Fruit fly (Drosophila melanogaster) whole organism, embryonic: ENCODE measurements around the gene Vti1b.

Source experiments
- CG10654 ChIP-seq: fragments of 200-800 bp; sonication (Bioruptor generic); optimal IDR thresholded peaks from 2 replicates; lab custom pipeline; 2016; ENCODE audit warnings: missing biosample characterization, missing genetic modification characterization
- CG11560 ChIP-seq: fragments of 200-800 bp; sonication (Bioruptor generic); IDR thresholded peaks from 3 replicates; pipeline ENCODE4 v1.3.6; 2022; ENCODE audit warnings: missing biosample characterization, missing genetic modification characterization
- CG15696 ChIP-seq: fragments of 200-800 bp; sonication (Bioruptor generic); optimal IDR thresholded peaks from 2 replicates; lab custom pipeline; 2019; ENCODE audit warnings: missing biosample characterization, mild to moderate bottlenecking, missing genetic modification characterization, moderate library complexity
- CG17328 ChIP-seq: fragments of 200-800 bp; sonication (Bioruptor generic); IDR thresholded peaks from 2 replicates; pipeline ENCODE4 v1.3.6; 2022; ENCODE audit warnings: missing biosample characterization, missing genetic modification characterization
- CG17359 ChIP-seq: fragments of 200-800 bp; sonication (Bioruptor generic); optimal IDR thresholded peaks from 3 replicates; lab custom pipeline; 2018; ENCODE audit warnings: missing biosample characterization, mild to moderate bottlenecking, missing genetic modification characterization, moderate library complexity
- CG17612 ChIP-seq: fragments of 200-800 bp; sonication (Bioruptor generic); IDR thresholded peaks from 2 replicates; pipeline ENCODE4 v1.3.6; 2022; ENCODE audit warnings: missing biosample characterization, missing genetic modification characterization
- CG18764 ChIP-seq: fragments of 200-800 bp; sonication (Bioruptor generic); optimal IDR thresholded peaks from 3 replicates; lab custom pipeline; 2016; ENCODE audit warnings: missing biosample characterization, missing genetic modification characterization
- CG31365 ChIP-seq: fragments of 200-800 bp; sonication (Bioruptor generic); optimal IDR thresholded peaks from 2 replicates; lab custom pipeline; 2018; ENCODE audit warnings: missing biosample characterization, mild to moderate bottlenecking, missing genetic modification characterization
- CG3847 ChIP-seq: fragments of 200-800 bp; sonication (Bioruptor generic); IDR thresholded peaks from 2 replicates; pipeline ENCODE4 v1.3.6; 2022; ENCODE audit warnings: missing biosample characterization, missing genetic modification characterization
- CG4404 ChIP-seq: fragments of 200-800 bp; sonication (Bioruptor generic); IDR thresholded peaks from 2 replicates; pipeline ENCODE4 v1.3.6; 2022; ENCODE audit warnings: missing biosample characterization, missing genetic modification characterization
- CG4707 ChIP-seq: fragments of 200-800 bp; sonication (Bioruptor generic); optimal IDR thresholded peaks from 2 replicates; lab custom pipeline; 2018; ENCODE audit warnings: missing biosample characterization, mild to moderate bottlenecking, missing genetic modification characterization, moderate library complexity
- CG5180 ChIP-seq: fragments of 200-800 bp; sonication (Bioruptor generic); optimal IDR thresholded peaks from 3 replicates; lab custom pipeline; 2017; ENCODE audit warnings: missing biosample characterization, missing genetic modification characterization, mild to moderate bottlenecking, moderate library complexity, missing genetic modification reagents
- CG8281 ChIP-seq: fragments of 200-800 bp; sonication (Bioruptor generic); optimal IDR thresholded peaks from 2 replicates; lab custom pipeline; 2018; ENCODE audit warnings: missing biosample characterization, mild to moderate bottlenecking, missing genetic modification characterization, moderate library complexity
- CG9215 ChIP-seq: fragments of 200-800 bp; sonication (Bioruptor generic); IDR thresholded peaks from 2 replicates; pipeline ENCODE4 v1.3.6; 2022; ENCODE audit warnings: missing biosample characterization, missing genetic modification characterization
- Dbx ChIP-seq: fragments of 200-800 bp; sonication (Bioruptor generic); IDR thresholded peaks from 3 replicates; pipeline ENCODE4 v1.3.6; 2022; ENCODE audit warnings: missing biosample characterization, missing genetic modification characterization
- Doc2 ChIP-seq: fragments of 200-800 bp; sonication (Bioruptor generic); IDR thresholded peaks from 2 replicates; pipeline ENCODE4 v1.3.6; 2022; ENCODE audit warnings: missing biosample characterization, missing genetic modification characterization
- Dp ChIP-seq: fragments of 200-800 bp; sonication (Bioruptor generic); optimal IDR thresholded peaks from 2 replicates; lab custom pipeline; 2018; ENCODE audit warnings: missing biosample characterization, mild to moderate bottlenecking, missing genetic modification characterization, moderate library complexity
- Fer1 ChIP-seq: fragments of 200-800 bp; sonication (Bioruptor generic); optimal IDR thresholded peaks from 2 replicates; lab custom pipeline; 2017; ENCODE audit warnings: missing biosample characterization, mild to moderate bottlenecking, missing genetic modification characterization
- HLH3B ChIP-seq: fragments of 200-800 bp; sonication (Bioruptor generic); IDR thresholded peaks from 2 replicates; pipeline ENCODE4 v1.3.6; 2022; ENCODE audit warnings: missing biosample characterization, missing genetic modification characterization
- HLHmδ ChIP-seq: fragments of 200-800 bp; sonication (Bioruptor generic); optimal IDR thresholded peaks from 2 replicates; lab custom pipeline; 2018; ENCODE audit warnings: missing biosample characterization, mild to moderate bottlenecking, missing genetic modification characterization, moderate library complexity
- Max ChIP-seq: fragments of 200-800 bp; sonication (Bioruptor generic); optimal IDR thresholded peaks from 2 replicates; lab custom pipeline; 2016; ENCODE audit warnings: missing biosample characterization, mild to moderate bottlenecking, missing genetic modification characterization
- Nf-YB ChIP-seq: fragments of 200-800 bp; sonication (Bioruptor generic); optimal IDR thresholded peaks from 3 replicates; lab custom pipeline; 2019; ENCODE audit warnings: missing biosample characterization, mild to moderate bottlenecking, missing genetic modification characterization, moderate library complexity
- Opbp ChIP-seq: fragments of 200-800 bp; sonication (Bioruptor generic); IDR thresholded peaks from 3 replicates; pipeline ENCODE4 v1.3.6; 2022; ENCODE audit warnings: missing biosample characterization, missing genetic modification characterization; ENCODE audit not compliant: partially characterized antibody
- bbx ChIP-seq: fragments of 200-800 bp; sonication (Bioruptor generic); IDR thresholded peaks from 2 replicates; pipeline ENCODE4 v1.3.6; 2022; ENCODE audit warnings: missing biosample characterization, missing genetic modification characterization; ENCODE audit not compliant: partially characterized antibody
- chn ChIP-seq: fragments of 200-800 bp; sonication (Bioruptor generic); optimal IDR thresholded peaks from 2 replicates; lab custom pipeline; 2016; ENCODE audit warnings: missing biosample characterization, missing genetic modification characterization
- crc ChIP-seq: fragments of 200-800 bp; sonication (Bioruptor generic); optimal IDR thresholded peaks from 2 replicates; lab custom pipeline; 2016; ENCODE audit warnings: missing biosample characterization, missing genetic modification characterization
- danr ChIP-seq: fragments of 200-800 bp; sonication (Bioruptor generic); IDR thresholded peaks from 2 replicates; pipeline ENCODE4 v1.3.6; 2022; ENCODE audit warnings: missing biosample characterization, missing genetic modification characterization
- exex ChIP-seq: fragments of 200-800 bp; sonication (Bioruptor generic); optimal IDR thresholded peaks from 4 replicates; lab custom pipeline; 2018; ENCODE audit warnings: missing biosample characterization, mild to moderate bottlenecking, missing genetic modification characterization, moderate library complexity
- fd3F ChIP-seq: fragments of 200-800 bp; sonication (Bioruptor generic); optimal IDR thresholded peaks from 2 replicates; lab custom pipeline; 2018; ENCODE audit warnings: missing biosample characterization, mild to moderate bottlenecking, missing genetic modification characterization, moderate library complexity
- fu2 ChIP-seq: fragments of 200-800 bp; sonication (Bioruptor generic); optimal IDR thresholded peaks from 2 replicates; lab custom pipeline; 2016; ENCODE audit warnings: missing biosample characterization, missing genetic modification characterization
- gfzf ChIP-seq: fragments of 200-800 bp; sonication (Bioruptor generic); optimal IDR thresholded peaks from 2 replicates; lab custom pipeline; 2016; ENCODE audit warnings: missing biosample characterization, mild to moderate bottlenecking, missing genetic modification characterization, moderate library complexity
- gro ChIP-seq: fragments of 200-800 bp; sonication (Bioruptor generic); optimal IDR thresholded peaks from 2 replicates; lab custom pipeline; 2016; ENCODE audit warnings: missing biosample characterization, missing genetic modification characterization
- gsb ChIP-seq: fragments of 200-800 bp; sonication (Bioruptor generic); IDR thresholded peaks from 2 replicates; pipeline ENCODE4 v1.3.6; 2022; ENCODE audit warnings: missing biosample characterization, missing genetic modification characterization
- gt ChIP-seq: fragments of 200-800 bp; sonication (Bioruptor generic); IDR thresholded peaks from 2 replicates; pipeline ENCODE4 v1.3.6; 2022; ENCODE audit warnings: missing biosample characterization, missing genetic modification characterization
- hth ChIP-seq: fragments of >200 bp; optimal IDR thresholded peaks from 2 replicates; lab custom pipeline; 2017; ENCODE audit warnings: inconsistent platforms
- jumu ChIP-seq: fragments of 200-800 bp; sonication (Bioruptor generic); optimal IDR thresholded peaks from 3 replicates; lab custom pipeline; 2016; ENCODE audit warnings: missing biosample characterization, missing genetic modification characterization
- kah ChIP-seq: fragments of 200-800 bp; sonication (Bioruptor generic); optimal IDR thresholded peaks from 2 replicates; lab custom pipeline; 2018; ENCODE audit warnings: missing biosample characterization, mild to moderate bottlenecking, missing genetic modification characterization
- klu ChIP-seq: fragments of 200-800 bp; sonication (Bioruptor generic); IDR thresholded peaks from 2 replicates; pipeline ENCODE4 v1.3.6; 2022; ENCODE audit warnings: missing biosample characterization, missing genetic modification characterization
- lab ChIP-seq: fragments of 200-800 bp; sonication (Bioruptor generic); optimal IDR thresholded peaks from 3 replicates; lab custom pipeline; 2017; ENCODE audit warnings: missing biosample characterization, missing genetic modification characterization, mild to moderate bottlenecking, moderate library complexity, missing genetic modification reagents
- nmo ChIP-seq: fragments of 200-800 bp; sonication (Bioruptor generic); optimal IDR thresholded peaks from 2 replicates; lab custom pipeline; 2018; ENCODE audit warnings: missing biosample characterization, mild to moderate bottlenecking, missing genetic modification characterization, moderate library complexity
- onecut ChIP-seq: fragments of 200-800 bp; sonication (Bioruptor generic); IDR thresholded peaks from 2 replicates; pipeline ENCODE4 v1.3.6; 2022; ENCODE audit warnings: missing biosample characterization, missing genetic modification characterization
- peb ChIP-seq: fragments of 200-800 bp; sonication (Bioruptor generic); IDR thresholded peaks from 2 replicates; pipeline ENCODE4 v1.3.6; 2022; ENCODE audit warnings: missing biosample characterization, missing genetic modification characterization
- pfk ChIP-seq: fragments of 200-800 bp; sonication (Bioruptor generic); optimal IDR thresholded peaks from 2 replicates; lab custom pipeline; 2018; ENCODE audit warnings: missing biosample characterization, mild to moderate bottlenecking, missing genetic modification characterization, moderate library complexity
- prd ChIP-seq, 3 experiments: fragments of >200 bp in 2 of 3; fragments of 200-800 bp in 1 of 3; sonication (Bioruptor generic) in 1 of 3; optimal IDR thresholded peaks in 2 of 3; IDR thresholded peaks in 1 of 3; 2 replicates in 2 of 3; 3 replicates in 1 of 3; pipeline versions ENCODE4 v1.3.6 to Lab custom; 2017 to 2022; ENCODE audit warnings: missing biosample characterization in 1 of 3, missing genetic modification characterization in 1 of 3
- scrt ChIP-seq: fragments of 200-800 bp; sonication (Bioruptor generic); optimal IDR thresholded peaks from 2 replicates; lab custom pipeline; 2018; ENCODE audit warnings: missing biosample characterization, mild to moderate bottlenecking, missing genetic modification characterization, moderate library complexity
- sd ChIP-seq: fragments of 200-800 bp; sonication (Bioruptor generic); optimal IDR thresholded peaks from 3 replicates; lab custom pipeline; 2018; ENCODE audit warnings: missing biosample characterization, mild to moderate bottlenecking, missing genetic modification characterization, moderate library complexity
- slbo ChIP-seq: fragments of 200-800 bp; sonication (Bioruptor generic); IDR thresholded peaks from 2 replicates; pipeline ENCODE4 v1.3.6; 2022; ENCODE audit warnings: missing biosample characterization, missing genetic modification characterization
- ssp ChIP-seq: fragments of 200-800 bp; sonication (Bioruptor generic); IDR thresholded peaks from 2 replicates; pipeline ENCODE4 v1.3.6; 2022; ENCODE audit warnings: missing biosample characterization, missing genetic modification characterization
- vfl ChIP-seq: fragments of 200-800 bp; sonication (Bioruptor generic); optimal IDR thresholded peaks from 2 replicates; lab custom pipeline; 2016; ENCODE audit warnings: missing biosample characterization, missing genetic modification characterization

Vti1b gene

dm6 chr3R:18398954-18399697, 2.3 kb downstream of the Vti1b start, which contains the start of gene Vha100-2 (continued):
- TF ChIP-seq HLHmδ (GFP tag; lab: Kevin White, UChicago) (no peak), Dp (peak; percentile 63), CG5180 (peak; percentile 23), gfzf (peak; percentile 91), nmo (GFP tag; lab: Kevin White, UChicago) (peak; percentile 54), peb (GFP tag; lab: Robert Waterston, UW) (no peak), Opbp (GFP tag; lab: Robert Waterston, UW) (peak; percentile 65; the same call in 2 of the 3 replicates), CG9215 (GFP tag; lab: Robert Waterston, UW) (peak; percentile 34; the same call in 1 of the 2 replicates), slbo (GFP tag; lab: Robert Waterston, UW) (peak; percentile 70), scrt (GFP tag; lab: Kevin White, UChicago) (peak; percentile 98), gro (GFP tag; lab: Kevin White, UChicago) (no peak), Doc2 (no peak), bbx (GFP tag; lab: Robert Waterston, UW) (peak; percentile 71), CG4707 (GFP tag; lab: Kevin White, UChicago) (no peak), Dbx (GFP tag; lab: Robert Waterston, UW) (peak; percentile 51; the same call in 1 of the 3 replicates), fu2 (GFP tag; lab: Kevin White, UChicago) (no peak), gt (no peak), CG15696 (tag; lab: Kevin White, UChicago) (no peak), HLH3B (GFP tag; lab: Robert Waterston, UW) (peak; percentile 59), Nf-YB (GFP tag; lab: Kevin White, UChicago) (peak; percentile 36), chn (GFP tag; lab: Kevin White, UChicago) (peak; percentile 24), onecut (GFP tag; lab: Robert Waterston, UW) (0 out of 2 replicates have a peak, but pooled peaks have one; percentile 28), crc (GFP tag; lab: Kevin White, UChicago) (no peak), CG17328 (GFP tag; lab: Robert Waterston, UW) (no peak), pfk (peak; percentile 36), vfl (GFP tag; lab: Kevin White, UChicago) (peak; percentile 17), CG3847 (no peak; the same call in none of the 2 replicates), gsb (GFP tag; lab: Robert Waterston, UW) (0 out of 2 replicates have a peak, but pooled peaks have one; percentile 36), klu (GFP tag; lab: Robert Waterston, UW) (no peak), hth (lab: Kevin White, UChicago) (no peak), exex (tag; lab: Kevin White, UChicago) (no peak), kah (peak; percentile 100), CG31365 (tag; lab: Kevin White, UChicago) (no peak), CG17359 (tag; lab: Kevin White, UChicago) (peak; percentile 11), sd (tag; lab: Kevin White, UChicago) (peak; percentile 81), CG17612 (no peak), CG11560 (no peak), CG10654 (no peak), jumu (GFP tag; lab: Kevin White, UChicago) (no peak), CG8281 (tag; lab: Kevin White, UChicago) (no peak), fd3F (no peak), ssp (GFP tag; lab: Robert Waterston, UW) (no peak), CG18764 (GFP tag; lab: Kevin White, UChicago) (no peak), Max (GFP tag; lab: Kevin White, UChicago) (peak; percentile 57), CG4404 (GFP tag; lab: Robert Waterston, UW) (no peak), Fer1 (peak; percentile 37), danr (0 out of 2 replicates have a peak, but pooled peaks have one; percentile 25), lab (GFP tag; lab: Kevin White, UChicago) (peak; percentile 25), prd (optimal IDR thresholded peaks at IDR 0.05; lab: Kevin White, UChicago) (no peak), prd (GFP tag; IDR thresholded peaks at IDR 0.05; lab: Robert Waterston, UW) (peak; percentile 59)
